Worm (Caenorhabditis elegans) whole organism, L4/young adult: ENCODE data around the gene ZK370.4.

Experiments
- W03F9.2 ChIP-seq: fragments of 150-350 bp; optimal IDR thresholded peaks from 2 replicates; lab custom pipeline; 2014; ENCODE audit warnings: missing biosample characterization, missing genetic modification characterization
- dao-5 ChIP-seq: sonication (generic microtip); optimal IDR thresholded peaks from 2 replicates; lab custom pipeline; 2016; ENCODE audit warnings: missing genotype, missing genetic modification characterization, moderate library complexity, missing compliant biosample characterization
- him-1 ChIP-seq: sonication (generic microtip); optimal IDR thresholded peaks from 2 replicates; lab custom pipeline; 2016; ENCODE audit warnings: missing genotype, missing genetic modification reagents, missing genetic modification characterization, missing compliant biosample characterization

Gene ZK370.4

ce11 chrIII:8738289-8738688 is 7.1 kb upstream of the ZK370.4 start:
- TF ChIP-seq dao-5 (no peak), him-1 (no peak), W03F9.2 (no peak)

- TF ChIP-seq W03F9.2 = no peak
- no peak for TF ChIP-seq him-1
- TF ChIP-seq dao-5 = no peak
Measured at ce11 chrIII:8737391-8737790, 6.2 kb upstream of the ZK370.4 start.

- no peak for TF ChIP-seq him-1
Measured at ce11 chrIII:8734327-8734885, 3.2 kb upstream of the ZK370.4 start.

- TF ChIP-seq him-1 (no peak), W03F9.2 (no peak), dao-5 (no peak)
Measured at ce11 chrIII:8733667-8734066, 2.5 kb upstream of the ZK370.4 start.

- TF ChIP-seq him-1 (no peak), dao-5 (no peak), W03F9.2 (no peak)
Measured at ce11 chrIII:8733237-8733636, 2.0 kb upstream of the ZK370.4 start.

- TF ChIP-seq him-1 (no peak), W03F9.2 (no peak), dao-5 (no peak)
Measured at ce11 chrIII:8731973-8732372, 763 bp upstream of the ZK370.4 start.

- no peak for TF ChIP-seq him-1
- TF ChIP-seq W03F9.2 = no peak
- no peak for TF ChIP-seq dao-5
Measured at ce11 chrIII:8726019-8726894, 5.0 kb downstream of the ZK370.4 start.

ce11 chrIII:8725224-8725623 is 6.0 kb downstream of the ZK370.4 start:
- no peak for TF ChIP-seq him-1
- no peak for TF ChIP-seq dao-5
- TF ChIP-seq W03F9.2 = no peak

ce11 chrIII:8719769-8720252 is 11.4 kb downstream of the ZK370.4 start, which contains the start of gene hipr-1:
Gene hipr-1 (plus strand): TSS chrIII:8720202.
- TF ChIP-seq him-1 = no peak
- no peak for TF ChIP-seq dao-5
- TF ChIP-seq W03F9.2 = no peak

ce11 chrIII:8719105-8719504 is 12.1 kb downstream of the ZK370.4 start:
- TF ChIP-seq dao-5 = no peak
- TF ChIP-seq W03F9.2 = no peak
- no peak for TF ChIP-seq him-1

ce11 chrIII:8718592-8718991 is 12.6 kb downstream of the ZK370.4 start:
- no peak for TF ChIP-seq W03F9.2
- TF ChIP-seq dao-5 = no peak
- TF ChIP-seq him-1 = no peak

- TF ChIP-seq W03F9.2 (no peak), him-1 (no peak), dao-5 (no peak)
Measured at ce11 chrIII:8717231-8717694, 13.9 kb downstream of the ZK370.4 start, which contains the start of gene mrpl-11. Gene mrpl-11 (plus strand): TSS chrIII:8717644.

- TF ChIP-seq him-1 = no peak
- no peak for TF ChIP-seq W03F9.2
- TF ChIP-seq dao-5 = no peak
Measured at ce11 chrIII:8716084-8716483, 15.1 kb downstream of the ZK370.4 start, which contains the start of gene B0303.14. Gene B0303.14 (minus strand): TSS chrIII:8716184.

- TF ChIP-seq W03F9.2 = no peak
- no peak for TF ChIP-seq him-1
- no peak for TF ChIP-seq dao-5
Measured at ce11 chrIII:8712968-8713367, 18.2 kb downstream of the ZK370.4 start.

ce11 chrIII:8710310-8710709 is 20.9 kb downstream of the ZK370.4 start, which contains the start of gene B0303.11:
Gene B0303.11 (minus strand): TSS chrIII:8710410.
- TF ChIP-seq him-1 (no peak), W03F9.2 (no peak), dao-5 (no peak)

- no peak for TF ChIP-seq dao-5
- no peak for TF ChIP-seq W03F9.2
- TF ChIP-seq him-1 = no peak
Measured at ce11 chrIII:8709735-8710134, 21.5 kb downstream of the ZK370.4 start.
